Worm (Caenorhabditis elegans) whole organism, mixed stage, embryonic: ENCODE measurements around the gene ZK622.4.

ENCODE experiments used
- ceh-39 ChIP-seq: fragments of 150-350 bp; optimal IDR thresholded peaks from 2 replicates; lab custom pipeline; 2014; ENCODE audit warnings: missing biosample characterization, missing genetic modification characterization
- cnd-1 ChIP-seq: fragments of 200-800 bp; sonication (Bioruptor generic); optimal IDR thresholded peaks from 2 replicates; lab custom pipeline; 2018; ENCODE audit warnings: mild to moderate bottlenecking, missing genetic modification characterization, missing compliant biosample characterization
- lin-13 ChIP-seq: fragments of 150-350 bp; optimal IDR thresholded peaks from 2 replicates; lab custom pipeline; 2014; ENCODE audit warnings: missing biosample characterization, missing genetic modification characterization
- unc-39 ChIP-seq: fragments of 150-350 bp; optimal IDR thresholded peaks from 2 replicates; lab custom pipeline; 2014; ENCODE audit warnings: missing biosample characterization, missing genetic modification characterization

ce11 chrII:5307203-5307602 is 14.7 kb downstream of the ZK622.4 start:
- no peak for TF ChIP-seq ceh-39 (tag; lab: Kevin White, UChicago)
- TF ChIP-seq lin-13 (tag; lab: Kevin White, UChicago) = no peak
- TF ChIP-seq cnd-1 (tag; lab: Kevin White, UChicago) = no peak
- TF ChIP-seq unc-39 (tag; lab: Kevin White, UChicago) = no peak
